Fruit fly (Drosophila melanogaster): ENCODE data around the gene CG3719.

CG3719 gene

dm6 chrX:1399056-1400003, 19.1 kb upstream of the CG3719 start (continued):
- TF ChIP-seq chn (GFP tag; optimal IDR thresholded peaks at IDR 0.05) (peak; percentile 60), CG15073 (GFP tag; optimal IDR thresholded peaks at IDR 0.05) (no peak), jumu (GFP tag; optimal IDR thresholded peaks at IDR 0.05) (no peak), CG10654 (GFP tag; optimal IDR thresholded peaks at IDR 0.05) (no peak), eyg (GFP tag; optimal IDR thresholded peaks at IDR 0.05) (no peak), tio (GFP tag; optimal IDR thresholded peaks at IDR 0.05) (no peak), CG12659 (GFP tag; optimal IDR thresholded peaks at IDR 0.05) (peak; percentile 66), sqz (GFP tag; optimal IDR thresholded peaks at IDR 0.05) (peak; percentile 63), CG7839 (tag; optimal IDR thresholded peaks at IDR 0.05) (no peak), gce (GFP tag; IDR thresholded peaks at IDR 0.05) (0 out of 3 replicates have a peak, but pooled peaks have one; percentile 9), CG9215 (GFP tag; IDR thresholded peaks at IDR 0.05) (peak; percentile 23), Bdp1 (GFP tag; optimal IDR thresholded peaks at IDR 0.05) (peak; percentile 3), NC2α (GFP tag; optimal IDR thresholded peaks at IDR 0.05) (no peak), CG17829 (tag; optimal IDR thresholded peaks at IDR 0.05) (peak; percentile 36), tup (GFP tag; optimal IDR thresholded peaks at IDR 0.05) (no peak), CG14050 (GFP tag; IDR thresholded peaks at IDR 0.05) (no peak), C15 (GFP tag; IDR thresholded peaks at IDR 0.05) (no peak), CG2678 (tag; optimal IDR thresholded peaks at IDR 0.05) (peak; percentile 2), btn (GFP tag; optimal IDR thresholded peaks at IDR 0.05) (no peak), oc (tag; optimal IDR thresholded peaks at IDR 0.05) (no peak), CG6175 (GFP tag; IDR thresholded peaks at IDR 0.05) (0 out of 3 replicates have a peak, but pooled peaks have one; percentile 42), danr (GFP tag; IDR thresholded peaks at IDR 0.05) (no peak), CG13624 (GFP tag; optimal IDR thresholded peaks at IDR 0.05) (peak; percentile 7), CG1792 (GFP tag; optimal IDR thresholded peaks at IDR 0.05) (no peak), inv (GFP tag; IDR thresholded peaks at IDR 0.05; ENCODE audit: partially characterized antibody) (no peak), YL-1 (GFP tag; optimal IDR thresholded peaks at IDR 0.05) (peak; percentile 45), CG12942 (GFP tag; optimal IDR thresholded peaks at IDR 0.05) (no peak), h (optimal IDR thresholded peaks at IDR 0.05) (no peak), CG4617 (GFP tag; optimal IDR thresholded peaks at IDR 0.05; ENCODE audit: borderline replicate concordance) (no peak), CG15011 (GFP tag; optimal IDR thresholded peaks at IDR 0.05) (no peak), Nf-YC (tag; optimal IDR thresholded peaks at IDR 0.05) (peak; percentile 79), gsb (GFP tag; IDR thresholded peaks at IDR 0.05) (no peak), chif (GFP tag; optimal IDR thresholded peaks at IDR 0.05) (no peak), CG12219 (GFP tag; optimal IDR thresholded peaks at IDR 0.05) (no peak), hkb (optimal IDR thresholded peaks at IDR 0.05) (no peak), hkb (GFP tag; IDR thresholded peaks at IDR 0.05) (0 out of 2 replicates have a peak, but pooled peaks have one; percentile 12), exex (tag; optimal IDR thresholded peaks at IDR 0.05) (no peak), CG7928 (GFP tag; optimal IDR thresholded peaks at IDR 0.05) (no peak), shn (GFP tag; optimal IDR thresholded peaks at IDR 0.05) (peak; percentile 10), Usf (GFP tag; optimal IDR thresholded peaks at IDR 0.05) (no peak), CG13123 (GFP tag; optimal IDR thresholded peaks at IDR 0.05) (no peak), Sox102F (GFP tag; optimal IDR thresholded peaks at IDR 0.05) (no peak), zfh1 (GFP tag; IDR thresholded peaks at IDR 0.05) (0 out of 3 replicates have a peak, but pooled peaks have one; percentile 4), dm (GFP tag; optimal IDR thresholded peaks at IDR 0.05) (peak; percentile 12), CG6765 (GFP tag; optimal IDR thresholded peaks at IDR 0.05) (no peak), CG1603 (tag; optimal IDR thresholded peaks at IDR 0.05) (peak; percentile 25), CG3065 (GFP tag; optimal IDR thresholded peaks at IDR 0.05) (no peak), wdn (GFP tag; IDR thresholded peaks at IDR 0.05) (no peak), caup (GFP tag; optimal IDR thresholded peaks at IDR 0.05; ENCODE audit: severe bottlenecking) (no peak), BEAF-32 (GFP tag; optimal IDR thresholded peaks at IDR 0.05) (no peak)

Data from whole organism, embryonic.